Worm (Caenorhabditis elegans) whole organism, dauer: ENCODE results near the gene K02E7.12.

Experiments
- unc-62 ChIP-seq: sonication (generic microtip); optimal IDR thresholded peaks from 2 replicates; lab custom pipeline; 2017; ENCODE audit warnings: missing biosample characterization, missing genetic modification reagents, missing genetic modification characterization

K02E7.12 gene

DNA sequence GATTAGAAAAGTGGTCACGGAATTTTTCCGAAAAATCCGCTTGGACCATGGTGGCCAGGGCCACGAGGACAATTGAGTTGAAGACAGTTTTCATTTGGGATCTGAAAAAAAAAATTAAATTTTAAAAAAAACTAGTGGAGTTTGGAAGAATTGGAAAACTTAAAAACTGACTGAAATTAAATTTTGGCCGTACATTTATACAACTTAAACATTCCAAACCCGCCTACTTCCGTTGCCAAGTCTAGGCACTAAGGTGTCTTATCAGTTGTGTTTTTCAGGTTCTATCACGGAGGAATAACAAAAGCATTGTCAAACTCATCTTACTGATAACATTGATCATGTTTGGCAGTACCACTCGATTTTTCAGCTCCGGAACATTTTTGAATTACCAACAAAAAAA lies 43.2 kb downstream of the K02E7.12 start, which contains the start of gene lips-12:
TSS of gene lips-12 (minus strand) at position 101 of the 400 bp plus-strand sequence.
- no peak for TF ChIP-seq unc-62 (GFP tag; lab: Kevin White, UChicago)

DNA sequence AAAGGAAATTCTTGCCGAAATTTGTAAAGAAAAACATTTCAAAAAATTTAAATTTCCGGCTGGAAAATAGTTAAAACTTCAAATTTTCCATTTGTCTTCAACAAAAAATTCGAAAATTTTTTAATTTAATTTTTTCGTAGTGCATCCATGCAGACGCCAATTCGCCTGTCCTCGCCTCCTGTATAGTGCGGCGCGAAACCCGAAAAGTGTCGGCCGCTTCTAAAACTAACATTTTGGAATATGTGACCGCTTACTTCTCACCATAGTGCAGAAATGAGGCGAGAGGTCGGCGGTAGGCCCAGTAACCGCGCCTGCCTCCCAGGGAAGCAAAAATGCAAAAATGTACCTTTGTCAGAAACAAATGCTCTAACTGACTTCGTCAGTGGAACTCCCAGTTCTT lies 45.5 kb downstream of the K02E7.12 start:
- TF ChIP-seq unc-62 (GFP tag; lab: Kevin White, UChicago): no peak

DNA sequence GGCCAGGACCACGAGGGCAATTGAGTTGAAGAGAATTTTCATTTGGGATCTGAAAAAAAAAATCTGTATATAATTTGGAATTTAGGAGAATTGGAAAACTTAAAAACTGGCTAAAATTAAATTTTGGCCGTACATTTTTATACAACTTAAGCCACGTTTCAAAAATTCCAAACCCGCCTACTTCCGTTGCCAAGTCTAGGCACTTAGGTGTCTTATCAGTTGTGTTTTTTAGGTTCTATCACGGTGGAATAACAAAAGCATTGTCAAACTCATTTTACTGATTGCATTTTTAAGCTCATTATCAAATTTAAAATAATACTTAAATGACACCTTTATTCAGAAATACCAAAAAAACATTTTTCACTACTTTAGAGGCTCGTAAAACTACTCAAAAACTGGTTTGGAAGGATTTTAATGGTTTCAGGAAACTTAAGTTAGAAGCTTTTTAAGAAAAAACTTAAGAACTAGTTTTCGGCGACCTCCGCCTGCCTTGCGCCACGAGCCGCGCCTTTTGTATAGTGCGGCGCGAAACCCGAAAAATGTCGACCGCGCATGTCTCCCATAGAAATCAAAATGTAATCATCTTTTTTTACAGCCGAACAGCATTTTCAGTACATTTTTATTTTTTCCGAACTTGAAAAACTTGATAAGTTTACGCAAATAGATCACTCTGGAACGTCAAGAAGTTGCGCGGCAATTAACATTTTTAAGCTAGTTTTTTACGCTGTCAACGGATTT lies 47.2 kb downstream of the K02E7.12 start, which contains the start of gene lips-13:
TSS of gene lips-13 (minus strand) at position 51 of the 738 bp plus-strand sequence.
- TF ChIP-seq unc-62 (GFP tag; lab: Kevin White, UChicago): no peak
